Fruit fly (Drosophila melanogaster) whole organism, embryonic: Measurements from ENCODE around the gene pico.

Experiments used
- Antp ChIP-seq: fragments of 200-800 bp; sonication (Bioruptor generic); optimal IDR thresholded peaks from 3 replicates; lab custom pipeline; 2016; ENCODE audit warnings: missing biosample characterization, missing genetic modification characterization
- Atf3 ChIP-seq: fragments of 200-800 bp; sonication (Bioruptor generic); optimal IDR thresholded peaks from 3 replicates; lab custom pipeline; 2016; ENCODE audit warnings: missing biosample characterization, missing genetic modification characterization
- Blimp-1 ChIP-seq: fragments of 200-800 bp; sonication (Bioruptor generic); optimal IDR thresholded peaks from 3 replicates; lab custom pipeline; 2018; ENCODE audit warnings: missing biosample characterization, missing genetic modification characterization, mild to moderate bottlenecking, moderate library complexity, missing genetic modification reagents
- CG10979 ChIP-seq: fragments of 200-800 bp; sonication (Bioruptor generic); optimal IDR thresholded peaks from 2 replicates; lab custom pipeline; 2018; ENCODE audit warnings: missing biosample characterization, mild to moderate bottlenecking, missing genetic modification characterization, moderate library complexity
- CG11398 ChIP-seq: fragments of 200-800 bp; sonication (Bioruptor generic); optimal IDR thresholded peaks from 2 replicates; lab custom pipeline; 2016; ENCODE audit warnings: missing biosample characterization, missing genetic modification characterization
- CG12104 ChIP-seq: fragments of 200-800 bp; sonication (Bioruptor generic); optimal IDR thresholded peaks from 3 replicates; lab custom pipeline; 2016; ENCODE audit warnings: missing biosample characterization, missing genetic modification characterization
- CG13424 ChIP-seq: fragments of 200-800 bp; sonication (Bioruptor generic); optimal IDR thresholded peaks from 2 replicates; lab custom pipeline; 2019; ENCODE audit warnings: missing biosample characterization, mild to moderate bottlenecking, missing genetic modification characterization, moderate library complexity
- CG15479 ChIP-seq: fragments of 200-800 bp; sonication (Bioruptor generic); optimal IDR thresholded peaks from 3 replicates; lab custom pipeline; 2019; ENCODE audit warnings: missing biosample characterization, mild to moderate bottlenecking, missing genetic modification characterization, moderate library complexity
- CG1603 ChIP-seq: fragments of 200-800 bp; sonication (Bioruptor generic); optimal IDR thresholded peaks from 2 replicates; lab custom pipeline; 2019; ENCODE audit warnings: missing biosample characterization, mild to moderate bottlenecking, missing genetic modification characterization, moderate library complexity
- CG17829 ChIP-seq: fragments of 200-800 bp; optimal IDR thresholded peaks from 2 replicates; lab custom pipeline; 2019; ENCODE audit warnings: missing biosample characterization, mild to moderate bottlenecking, missing genetic modification characterization, moderate library complexity
- CG2712 ChIP-seq: fragments of 200-800 bp; optimal IDR thresholded peaks from 3 replicates; lab custom pipeline; 2019; ENCODE audit warnings: missing biosample characterization, mild to moderate bottlenecking, missing genetic modification characterization, moderate library complexity
- CG2875 ChIP-seq: fragments of 200-800 bp; sonication (Bioruptor generic); optimal IDR thresholded peaks from 2 replicates; lab custom pipeline; 2017; ENCODE audit warnings: missing biosample characterization, mild to moderate bottlenecking, missing genetic modification characterization, missing genetic modification reagents
- CG3163 ChIP-seq: fragments of 200-800 bp; sonication (Bioruptor generic); optimal IDR thresholded peaks from 3 replicates; lab custom pipeline; 2016; ENCODE audit warnings: missing biosample characterization, missing genetic modification characterization
- CG3281 ChIP-seq: fragments of 200-800 bp; sonication (Bioruptor generic); optimal IDR thresholded peaks from 3 replicates; lab custom pipeline; 2017; ENCODE audit warnings: missing biosample characterization, mild to moderate bottlenecking, missing genetic modification characterization
- CG34224 ChIP-seq: fragments of 200-800 bp; sonication (Bioruptor generic); IDR thresholded peaks from 3 replicates; pipeline ENCODE4 v1.3.6; 2022; ENCODE audit warnings: missing biosample characterization, missing genetic modification characterization; ENCODE audit not compliant: partially characterized antibody
- CG4730 ChIP-seq: fragments of 200-800 bp; sonication (Bioruptor generic); IDR thresholded peaks from 2 replicates; pipeline ENCODE4 v1.3.6; 2022; ENCODE audit warnings: missing biosample characterization, missing genetic modification characterization
- CG4820 ChIP-seq: fragments of 200-800 bp; sonication (Bioruptor generic); optimal IDR thresholded peaks from 3 replicates; lab custom pipeline; 2016; ENCODE audit warnings: missing biosample characterization, missing genetic modification characterization
- CG6175 ChIP-seq: fragments of 200-800 bp; sonication (Bioruptor generic); IDR thresholded peaks from 3 replicates; pipeline ENCODE4 v1.3.6; 2022; ENCODE audit warnings: missing biosample characterization, missing genetic modification characterization
- CG6689 ChIP-seq: fragments of 200-800 bp; sonication (Bioruptor generic); IDR thresholded peaks from 2 replicates; pipeline ENCODE4 v1.3.6; 2022; ENCODE audit warnings: missing biosample characterization, missing genetic modification characterization
- CG8290 ChIP-seq, 3 experiments: fragments of 200-800 bp; sonication (Bioruptor generic); optimal IDR thresholded peaks; 2 replicates each; lab custom pipeline; 2016 to 2019; ENCODE audit warnings: missing biosample characterization in 3 of 3, missing genetic modification characterization in 3 of 3, mild to moderate bottlenecking in 2 of 3, moderate library complexity in 1 of 3
- CG8944 ChIP-seq: fragments of 200-800 bp; sonication (Bioruptor generic); optimal IDR thresholded peaks from 3 replicates; lab custom pipeline; 2016; ENCODE audit warnings: missing biosample characterization, missing genetic modification characterization
- CG9727 ChIP-seq: fragments of 200-800 bp; sonication (Bioruptor generic); optimal IDR thresholded peaks from 3 replicates; lab custom pipeline; 2017; ENCODE audit warnings: missing biosample characterization, mild to moderate bottlenecking, missing genetic modification characterization
- Dad ChIP-seq: fragments of 200-800 bp; sonication (Bioruptor generic); optimal IDR thresholded peaks from 3 replicates; lab custom pipeline; 2016; ENCODE audit warnings: missing biosample characterization, missing genetic modification characterization
- Dll ChIP-seq: fragments of 200-800 bp; sonication (Bioruptor generic); IDR thresholded peaks from 4 replicates; pipeline ENCODE4 v1.3.6; 2022; ENCODE audit warnings: missing biosample characterization, missing genetic modification characterization; ENCODE audit not compliant: partially characterized antibody
- Eip74EF ChIP-seq, 2 experiments: fragments of 200-800 bp in 1 of 2; fragments of >200 bp in 1 of 2; sonication (Bioruptor generic) in 1 of 2; optimal IDR thresholded peaks; 2 replicates each; lab custom pipeline; 2017 to 2019; ENCODE audit warnings: missing biosample characterization in 2 of 2, missing genetic modification characterization in 2 of 2, mild to moderate bottlenecking in 1 of 2, moderate library complexity in 1 of 2
- Gug ChIP-seq: fragments of 200-800 bp; sonication (Bioruptor generic); IDR thresholded peaks from 4 replicates; pipeline ENCODE4 v1.3.6; 2022; ENCODE audit warnings: missing biosample characterization, missing genetic modification characterization
- Jarid2 ChIP-seq: fragments of 200-800 bp; sonication (Bioruptor generic); optimal IDR thresholded peaks from 3 replicates; lab custom pipeline; 2017; ENCODE audit warnings: mild to moderate bottlenecking, missing biosample characterization, missing genetic modification reagents, missing genetic modification characterization
- Med ChIP-seq: fragments of 200-800 bp; sonication (Bioruptor generic); peaks from one replicate; lab custom pipeline; 2016; ENCODE audit warnings: missing biosample characterization, missing genetic modification characterization, mild to moderate bottlenecking, inconsistent platforms, moderate library complexity
- Mes4 ChIP-seq: fragments of 200-800 bp; sonication (Bioruptor generic); optimal IDR thresholded peaks from 2 replicates; lab custom pipeline; 2016; ENCODE audit warnings: missing biosample characterization, missing genetic modification characterization
- NC2β ChIP-seq: fragments of 200-800 bp; sonication (Bioruptor generic); optimal IDR thresholded peaks from 2 replicates; lab custom pipeline; 2016; ENCODE audit warnings: missing biosample characterization, missing genetic modification characterization
- Nf-YC ChIP-seq: fragments of 200-800 bp; optimal IDR thresholded peaks from 3 replicates; lab custom pipeline; 2019; ENCODE audit warnings: missing biosample characterization, mild to moderate bottlenecking, missing genetic modification characterization, moderate library complexity
- Oli ChIP-seq: fragments of 200-800 bp; sonication (Bioruptor generic); optimal IDR thresholded peaks from 2 replicates; lab custom pipeline; 2018; ENCODE audit warnings: missing biosample characterization, mild to moderate bottlenecking, missing genetic modification characterization, moderate library complexity
- abd-A ChIP-seq: fragments of 200-800 bp; sonication (Bioruptor generic); optimal IDR thresholded peaks from 3 replicates; lab custom pipeline; 2019; ENCODE audit warnings: missing biosample characterization, mild to moderate bottlenecking, missing genetic modification characterization, moderate library complexity
- ac ChIP-seq: fragments of 200-800 bp; sonication (Bioruptor generic); optimal IDR thresholded peaks from 3 replicates; lab custom pipeline; 2017; ENCODE audit warnings: missing biosample characterization, mild to moderate bottlenecking, missing genetic modification characterization
- ap ChIP-seq: fragments of 200-800 bp; sonication (Bioruptor generic); IDR thresholded peaks from 2 replicates; pipeline ENCODE4 v1.3.6; 2022; ENCODE audit warnings: missing biosample characterization, missing genetic modification characterization
- bbx ChIP-seq: fragments of 200-800 bp; sonication (Bioruptor generic); IDR thresholded peaks from 2 replicates; pipeline ENCODE4 v1.3.6; 2022; ENCODE audit warnings: missing biosample characterization, missing genetic modification characterization; ENCODE audit not compliant: partially characterized antibody
- bsh ChIP-seq, 2 experiments: fragments of 200-800 bp; sonication (Bioruptor generic); optimal IDR thresholded peaks; 2 replicates each; lab custom pipeline; 2017 to 2018; ENCODE audit warnings: mild to moderate bottlenecking in 2 of 2, missing biosample characterization in 2 of 2, missing genetic modification characterization in 2 of 2, moderate library complexity in 1 of 2
- ci ChIP-seq: fragments of 200-800 bp; sonication (Bioruptor generic); IDR thresholded peaks from 3 replicates; pipeline ENCODE4 v1.3.6; 2022; ENCODE audit warnings: missing biosample characterization, missing genetic modification characterization
- dmrt11E ChIP-seq: fragments of 200-800 bp; sonication (Bioruptor generic); optimal IDR thresholded peaks from 3 replicates; lab custom pipeline; 2018; ENCODE audit warnings: missing biosample characterization, mild to moderate bottlenecking, missing genetic modification characterization, moderate library complexity
- fru ChIP-seq: fragments of >200 bp; optimal IDR thresholded peaks from 2 replicates; lab custom pipeline; 2017
- gem ChIP-seq: fragments of 200-800 bp; sonication (Bioruptor generic); optimal IDR thresholded peaks from 2 replicates; lab custom pipeline; 2019; ENCODE audit warnings: missing biosample characterization, mild to moderate bottlenecking, missing genetic modification characterization, moderate library complexity
- gsb-n ChIP-seq: fragments of 200-800 bp; sonication (Bioruptor generic); optimal IDR thresholded peaks from 3 replicates; lab custom pipeline; 2018; ENCODE audit warnings: missing biosample characterization, mild to moderate bottlenecking, missing genetic modification characterization
- hbn ChIP-seq: fragments of 200-800 bp; sonication (Bioruptor generic); IDR thresholded peaks from 2 replicates; pipeline ENCODE4 v1.3.6; 2022; ENCODE audit warnings: missing biosample characterization, missing genetic modification characterization; ENCODE audit not compliant: partially characterized antibody
- hkb ChIP-seq, 2 experiments: fragments of 200-800 bp in 1 of 2; fragments of >200 bp in 1 of 2; sonication (Bioruptor generic) in 1 of 2; IDR thresholded peaks in 1 of 2; optimal IDR thresholded peaks in 1 of 2; 2 replicates each; pipeline versions ENCODE4 v1.3.6 to Lab custom; 2017 to 2022; ENCODE audit warnings: missing biosample characterization in 1 of 2, missing genetic modification characterization in 1 of 2
- lab ChIP-seq: fragments of 200-800 bp; sonication (Bioruptor generic); optimal IDR thresholded peaks from 3 replicates; lab custom pipeline; 2017; ENCODE audit warnings: missing biosample characterization, missing genetic modification characterization, mild to moderate bottlenecking, moderate library complexity, missing genetic modification reagents
- p53 ChIP-seq: fragments of 200-800 bp; sonication (Bioruptor generic); optimal IDR thresholded peaks from 2 replicates; lab custom pipeline; 2016; ENCODE audit warnings: missing biosample characterization, missing genetic modification characterization
- pfk ChIP-seq: fragments of 200-800 bp; sonication (Bioruptor generic); optimal IDR thresholded peaks from 2 replicates; lab custom pipeline; 2018; ENCODE audit warnings: missing biosample characterization, mild to moderate bottlenecking, missing genetic modification characterization, moderate library complexity
- prd ChIP-seq, 3 experiments: fragments of >200 bp in 2 of 3; fragments of 200-800 bp in 1 of 3; sonication (Bioruptor generic) in 1 of 3; optimal IDR thresholded peaks in 2 of 3; IDR thresholded peaks in 1 of 3; 2 replicates in 2 of 3; 3 replicates in 1 of 3; pipeline versions ENCODE4 v1.3.6 to Lab custom; 2017 to 2022; ENCODE audit warnings: missing biosample characterization in 1 of 3, missing genetic modification characterization in 1 of 3
- sens ChIP-seq: fragments of 200-800 bp; sonication (Bioruptor generic); peaks from one replicate; lab custom pipeline; 2016; ENCODE audit warnings: missing biosample characterization, missing genetic modification characterization

pico gene

dm6 chrX:19839067-19839466 is 12.8 kb downstream of the pico start:
- TF ChIP-seq CG34224 (GFP tag; lab: Robert Waterston, UW) (no peak), CG6689 (GFP tag; lab: Robert Waterston, UW) (no peak), Gug (GFP tag; lab: Robert Waterston, UW) (no peak), Dll (GFP tag; lab: Robert Waterston, UW) (no peak), gsb-n (tag; lab: Kevin White, UChicago) (peak; percentile 3), CG1603 (tag; lab: Kevin White, UChicago) (peak; percentile 43), p53 (GFP tag; lab: Kevin White, UChicago) (no peak), Mes4 (peak; percentile 10), CG9727 (GFP tag; lab: Kevin White, UChicago) (peak; percentile 59), CG10979 (tag; lab: Kevin White, UChicago) (peak; percentile 19), CG6175 (GFP tag; lab: Robert Waterston, UW) (no peak), CG12104 (GFP tag; lab: Kevin White, UChicago) (no peak), Dad (GFP tag; lab: Kevin White, UChicago) (no peak), CG3163 (no peak), hkb (optimal IDR thresholded peaks at IDR 0.05; lab: Kevin White, UChicago) (no peak), hkb (GFP tag; IDR thresholded peaks at IDR 0.05; lab: Robert Waterston, UW) (no peak), CG11398 (peak; percentile 17), CG8290 (GFP tag; optimal IDR thresholded peaks at IDR 0.05; lab: Kevin White, UChicago) (peak; percentile 27), CG8290 (tag; optimal IDR thresholded peaks at IDR 0.05; lab: Kevin White, UChicago) (no peak), sens (GFP tag; lab: Kevin White, UChicago) (peak; percentile 89), prd (optimal IDR thresholded peaks at IDR 0.05; lab: Kevin White, UChicago) (no peak), prd (GFP tag; IDR thresholded peaks at IDR 0.05; lab: Robert Waterston, UW) (0 out of 3 replicates have a peak, but pooled peaks have one; percentile 5), Eip74EF (GFP tag; optimal IDR thresholded peaks at IDR 0.05; lab: Kevin White, UChicago) (no peak), Oli (tag; lab: Kevin White, UChicago) (no peak), Atf3 (peak; percentile 7), CG3281 (GFP tag; lab: Kevin White, UChicago) (no peak), CG4730 (GFP tag; lab: Robert Waterston, UW) (no peak), CG2875 (peak; percentile 55), CG13424 (tag; lab: Kevin White, UChicago) (no peak), Nf-YC (no peak), CG8944 (GFP tag; lab: Kevin White, UChicago) (peak; percentile 17), pfk (GFP tag; lab: Kevin White, UChicago) (no peak), gem (tag; lab: Kevin White, UChicago) (peak; percentile 13), bbx (GFP tag; lab: Robert Waterston, UW) (no peak), Jarid2 (GFP tag; lab: Kevin White, UChicago) (no peak), ac (peak; percentile 27), bsh (GFP tag; optimal IDR thresholded peaks at IDR 0.05; lab: Kevin White, UChicago) (peak in 1 of 2 experiments; percentile 54), abd-A (tag; lab: Kevin White, UChicago) (no peak), dmrt11E (tag; lab: Kevin White, UChicago) (peak; percentile 40), NC2β (GFP tag; lab: Kevin White, UChicago) (peak; percentile 7), Antp (GFP tag; lab: Kevin White, UChicago) (peak; percentile 8), CG17829 (tag; lab: Kevin White, UChicago) (no peak), lab (GFP tag; lab: Kevin White, UChicago) (no peak), CG4820 (GFP tag; lab: Kevin White, UChicago) (peak; percentile 17), Med (GFP tag; lab: Kevin White, UChicago) (peak; percentile 67), Blimp-1 (GFP tag; lab: Kevin White, UChicago) (peak; percentile 13), CG15479 (no peak), fru (lab: Kevin White, UChicago) (no peak), CG2712 (tag; lab: Kevin White, UChicago) (no peak), hbn (no peak), ap (no peak), ci (GFP tag; lab: Robert Waterston, UW) (0 out of 3 replicates have a peak, but pooled peaks have one; percentile 28)
